Fruit fly (Drosophila melanogaster) whole organism, pupa: ENCODE measurements around the gene Pburs.

ENCODE experiments used
- CG12605 ChIP-seq: fragments of 200-800 bp; sonication (Bioruptor generic); IDR thresholded peaks from 2 replicates; pipeline ENCODE4 v1.3.6; 2022; ENCODE audit warnings: missing biosample characterization, missing genetic modification characterization
- CG13204 ChIP-seq: fragments of 200-800 bp; sonication (Bioruptor generic); optimal IDR thresholded peaks from 2 replicates; lab custom pipeline; 2018; ENCODE audit warnings: missing biosample characterization, mild to moderate bottlenecking, missing genetic modification characterization, moderate library complexity
- CG14655 ChIP-seq: fragments of 200-800 bp; sonication (Bioruptor generic); optimal IDR thresholded peaks from 3 replicates; lab custom pipeline; 2017; ENCODE audit warnings: mild to moderate bottlenecking, missing biosample characterization, missing genetic modification reagents, missing genetic modification characterization
- CG17806 ChIP-seq: fragments of 200-800 bp; sonication (Bioruptor generic); optimal IDR thresholded peaks from 2 replicates; lab custom pipeline; 2018; ENCODE audit warnings: missing biosample characterization, mild to moderate bottlenecking, missing genetic modification characterization, moderate library complexity
- CG32121 ChIP-seq: fragments of 200-800 bp; sonication (Bioruptor generic); IDR thresholded peaks from 2 replicates; pipeline ENCODE4 v1.3.6; 2022; ENCODE audit warnings: missing biosample characterization, missing genetic modification characterization
- CG8159 ChIP-seq: fragments of 200-800 bp; sonication (Bioruptor generic); optimal IDR thresholded peaks from 3 replicates; lab custom pipeline; 2018; ENCODE audit warnings: missing biosample characterization, mild to moderate bottlenecking, missing genetic modification characterization, moderate library complexity
- CG8301 ChIP-seq: fragments of 200-800 bp; sonication (Bioruptor generic); optimal IDR thresholded peaks from 2 replicates; lab custom pipeline; 2018; ENCODE audit warnings: missing biosample characterization, mild to moderate bottlenecking, missing genetic modification characterization
- EcR ChIP-seq: fragments of 200-800 bp; sonication (Bioruptor generic); optimal IDR thresholded peaks from 3 replicates; lab custom pipeline; 2019; ENCODE audit warnings: missing biosample characterization, missing genetic modification characterization, mild to moderate bottlenecking, moderate library complexity, missing genetic modification reagents
- Ets98B ChIP-seq: fragments of 200-800 bp; sonication (Bioruptor generic); IDR thresholded peaks from 2 replicates; pipeline ENCODE4 v1.3.6; 2022; ENCODE audit warnings: missing biosample characterization, missing genetic modification characterization
- Snoo ChIP-seq: fragments of 200-800 bp; sonication (Bioruptor generic); optimal IDR thresholded peaks from 3 replicates; lab custom pipeline; 2017; ENCODE audit warnings: missing biosample characterization, mild to moderate bottlenecking, missing genetic modification characterization, inconsistent platforms

dm6 chr2L:14448784-14449183, 31.7 kb upstream of the Pburs start:
- TF ChIP-seq Ets98B (GFP tag; lab: Robert Waterston, UW) (no peak), CG8301 (tag; lab: Kevin White, UChicago) (no peak), CG13204 (no peak), EcR (GFP tag; lab: Kevin White, UChicago) (no peak), CG12605 (GFP tag; lab: Robert Waterston, UW) (no peak), CG14655 (GFP tag; lab: Kevin White, UChicago) (no peak), CG32121 (GFP tag; lab: Robert Waterston, UW) (no peak), CG8159 (tag; lab: Kevin White, UChicago) (no peak), CG17806 (tag; lab: Kevin White, UChicago) (no peak), Snoo (no peak)
